Fruit fly (Drosophila melanogaster) whole organism, embryonic: ENCODE measurements around the gene CG3726.

Source experiments
- Ada2b ChIP-seq: fragments of 200-800 bp; sonication (Bioruptor generic); IDR thresholded peaks from 2 replicates; pipeline ENCODE4 v1.3.6; 2022; ENCODE audit warnings: missing biosample characterization, missing genetic modification characterization
- BEAF-32 ChIP-seq: fragments of 200-800 bp; sonication (Bioruptor generic); optimal IDR thresholded peaks from 3 replicates; lab custom pipeline; 2017; ENCODE audit warnings: missing biosample characterization, missing genetic modification characterization, mild to moderate bottlenecking, moderate library complexity, missing genetic modification reagents
- CG11247 ChIP-seq: fragments of 200-800 bp; sonication (Bioruptor generic); IDR thresholded peaks from 2 replicates; pipeline ENCODE4 v1.3.6; 2022; ENCODE audit warnings: missing biosample characterization, missing genetic modification characterization
- CG11723 ChIP-seq: fragments of 200-800 bp; sonication (Bioruptor generic); optimal IDR thresholded peaks from 2 replicates; lab custom pipeline; 2017; ENCODE audit warnings: missing biosample characterization, mild to moderate bottlenecking, missing genetic modification characterization
- CG12659 ChIP-seq: fragments of 200-800 bp; sonication (Bioruptor generic); optimal IDR thresholded peaks from 3 replicates; lab custom pipeline; 2017; ENCODE audit warnings: mild to moderate bottlenecking, missing biosample characterization, missing genetic modification reagents, missing genetic modification characterization
- CG12744 ChIP-seq: fragments of 200-800 bp; sonication (Bioruptor generic); optimal IDR thresholded peaks from 2 replicates; lab custom pipeline; 2016; ENCODE audit warnings: missing biosample characterization, missing genetic modification characterization
- CG12942 ChIP-seq: fragments of 200-800 bp; sonication (Bioruptor generic); optimal IDR thresholded peaks from 3 replicates; lab custom pipeline; 2016; ENCODE audit warnings: missing biosample characterization, missing genetic modification characterization
- CG13424 ChIP-seq: fragments of 200-800 bp; sonication (Bioruptor generic); optimal IDR thresholded peaks from 2 replicates; lab custom pipeline; 2019; ENCODE audit warnings: missing biosample characterization, mild to moderate bottlenecking, missing genetic modification characterization, moderate library complexity
- CG14860 ChIP-seq: fragments of 200-800 bp; sonication (Bioruptor generic); IDR thresholded peaks from 3 replicates; pipeline ENCODE4 v1.3.6; 2022; ENCODE audit warnings: missing biosample characterization, missing genetic modification characterization; ENCODE audit not compliant: partially characterized antibody
- CG15011 ChIP-seq: fragments of 200-800 bp; sonication (Bioruptor generic); optimal IDR thresholded peaks from 3 replicates; lab custom pipeline; 2018; ENCODE audit warnings: missing biosample characterization, mild to moderate bottlenecking, missing genetic modification characterization
- CG16779 ChIP-seq: fragments of 200-800 bp; sonication (Bioruptor generic); IDR thresholded peaks from 2 replicates; pipeline ENCODE4 v1.3.6; 2022; ENCODE audit warnings: missing biosample characterization, missing genetic modification characterization
- CG17359 ChIP-seq: fragments of 200-800 bp; sonication (Bioruptor generic); optimal IDR thresholded peaks from 3 replicates; lab custom pipeline; 2018; ENCODE audit warnings: missing biosample characterization, mild to moderate bottlenecking, missing genetic modification characterization, moderate library complexity
- CG18011 ChIP-seq: fragments of 200-800 bp; sonication (Bioruptor generic); optimal IDR thresholded peaks from 2 replicates; lab custom pipeline; 2017; ENCODE audit warnings: missing biosample characterization, missing genetic modification characterization, mild to moderate bottlenecking, moderate library complexity, missing genotype
- CG18262 ChIP-seq: fragments of 200-800 bp; optimal IDR thresholded peaks from 3 replicates; lab custom pipeline; 2019; ENCODE audit warnings: missing biosample characterization, mild to moderate bottlenecking, missing genetic modification characterization, moderate library complexity
- CG30020 ChIP-seq: fragments of 200-800 bp; optimal IDR thresholded peaks from 2 replicates; lab custom pipeline; 2019; ENCODE audit warnings: missing biosample characterization, mild to moderate bottlenecking, missing genetic modification characterization, moderate library complexity
- CG32767 ChIP-seq: fragments of 200-800 bp; sonication (Bioruptor generic); IDR thresholded peaks from 2 replicates; pipeline ENCODE4 v1.3.6; 2022; ENCODE audit warnings: missing biosample characterization, missing genetic modification characterization
- CG33213 ChIP-seq: fragments of 200-800 bp; sonication (Bioruptor generic); optimal IDR thresholded peaks from 3 replicates; lab custom pipeline; 2016; ENCODE audit warnings: missing biosample characterization, missing genetic modification characterization
- CG6654 ChIP-seq: fragments of 200-800 bp; sonication (Bioruptor generic); optimal IDR thresholded peaks from 2 replicates; lab custom pipeline; 2017; ENCODE audit warnings: missing biosample characterization, mild to moderate bottlenecking, missing genetic modification characterization
- CG6689 ChIP-seq: fragments of 200-800 bp; sonication (Bioruptor generic); IDR thresholded peaks from 2 replicates; pipeline ENCODE4 v1.3.6; 2022; ENCODE audit warnings: missing biosample characterization, missing genetic modification characterization
- CG7372 ChIP-seq: fragments of 200-800 bp; sonication (Bioruptor generic); IDR thresholded peaks from 2 replicates; pipeline ENCODE4 v1.3.6; 2022; ENCODE audit warnings: missing biosample characterization, missing genetic modification characterization
- CG8281 ChIP-seq: fragments of 200-800 bp; sonication (Bioruptor generic); optimal IDR thresholded peaks from 2 replicates; lab custom pipeline; 2018; ENCODE audit warnings: missing biosample characterization, mild to moderate bottlenecking, missing genetic modification characterization, moderate library complexity
- CG8924 ChIP-seq: fragments of 200-800 bp; optimal IDR thresholded peaks from 3 replicates; lab custom pipeline; 2019; ENCODE audit warnings: missing biosample characterization, mild to moderate bottlenecking, missing genetic modification characterization, moderate library complexity
- D19A ChIP-seq: fragments of 200-800 bp; optimal IDR thresholded peaks from 3 replicates; lab custom pipeline; 2019; ENCODE audit warnings: missing biosample characterization, mild to moderate bottlenecking, missing genetic modification characterization, moderate library complexity
- Dp ChIP-seq: fragments of 200-800 bp; sonication (Bioruptor generic); optimal IDR thresholded peaks from 2 replicates; lab custom pipeline; 2018; ENCODE audit warnings: missing biosample characterization, mild to moderate bottlenecking, missing genetic modification characterization, moderate library complexity
- Dref ChIP-seq: fragments of 200-800 bp; sonication (Bioruptor generic); IDR thresholded peaks from 2 replicates; pipeline ENCODE4 v1.3.6; 2022; ENCODE audit warnings: missing biosample characterization, missing genetic modification characterization
- E2f2 ChIP-seq: fragments of 200-800 bp; sonication (Bioruptor generic); IDR thresholded peaks from 2 replicates; pipeline ENCODE4 v1.3.6; 2022; ENCODE audit warnings: missing biosample characterization, missing genetic modification characterization
- Ets65A ChIP-seq: fragments of 200-800 bp; sonication (Bioruptor generic); peaks from one replicate; lab custom pipeline; 2016; ENCODE audit warnings: missing biosample characterization, missing genetic modification characterization
- Fer1 ChIP-seq: fragments of 200-800 bp; sonication (Bioruptor generic); optimal IDR thresholded peaks from 2 replicates; lab custom pipeline; 2017; ENCODE audit warnings: missing biosample characterization, mild to moderate bottlenecking, missing genetic modification characterization
- Gug ChIP-seq: fragments of 200-800 bp; sonication (Bioruptor generic); IDR thresholded peaks from 4 replicates; pipeline ENCODE4 v1.3.6; 2022; ENCODE audit warnings: missing biosample characterization, missing genetic modification characterization
- Hr39 ChIP-seq: fragments of >200 bp; optimal IDR thresholded peaks from 2 replicates; lab custom pipeline; 2017
- Lhr ChIP-seq: fragments of 200-800 bp; sonication (Bioruptor generic); optimal IDR thresholded peaks from 3 replicates; lab custom pipeline; 2017; ENCODE audit warnings: mild to moderate bottlenecking, missing biosample characterization, missing genetic modification reagents, missing genetic modification characterization
- Rfx ChIP-seq: fragments of 200-800 bp; sonication (Bioruptor generic); IDR thresholded peaks from 2 replicates; pipeline ENCODE4 v1.3.6; 2022; ENCODE audit warnings: missing biosample characterization, missing genetic modification characterization
- Side ChIP-seq: fragments of 200-800 bp; sonication (Bioruptor generic); optimal IDR thresholded peaks from 2 replicates; lab custom pipeline; 2016; ENCODE audit warnings: missing biosample characterization, missing genetic modification characterization
- Xrp1 ChIP-seq: fragments of 200-800 bp; sonication (Bioruptor generic); IDR thresholded peaks from 2 replicates; pipeline ENCODE4 v1.3.6; 2022; ENCODE audit warnings: missing biosample characterization, missing genetic modification characterization
- ab ChIP-seq: fragments of 200-800 bp; sonication (Bioruptor generic); optimal IDR thresholded peaks from 2 replicates; lab custom pipeline; 2016; ENCODE audit warnings: missing biosample characterization, missing genetic modification characterization
- aop ChIP-seq: fragments of 200-800 bp; sonication (Bioruptor generic); IDR thresholded peaks from 2 replicates; pipeline ENCODE4 v1.3.6; 2022; ENCODE audit warnings: missing biosample characterization, missing genetic modification characterization
- croc ChIP-seq: fragments of 200-800 bp; sonication (Bioruptor generic); conservative IDR thresholded peaks from 3 replicates; pipeline ENCODE4 v1.3.6; 2022; ENCODE audit warnings: missing biosample characterization, missing genetic modification characterization
- disco-r ChIP-seq: fragments of 200-800 bp; sonication (Bioruptor generic); optimal IDR thresholded peaks from 2 replicates; lab custom pipeline; 2016; ENCODE audit warnings: missing biosample characterization, missing genetic modification characterization
- dysf ChIP-seq: fragments of 200-800 bp; sonication (Bioruptor generic); IDR thresholded peaks from 3 replicates; pipeline ENCODE4 v1.3.6; 2022; ENCODE audit warnings: missing biosample characterization, missing genetic modification characterization
- grau ChIP-seq: fragments of 200-800 bp; optimal IDR thresholded peaks from 3 replicates; lab custom pipeline; 2019; ENCODE audit warnings: missing biosample characterization, mild to moderate bottlenecking, missing genetic modification characterization, moderate library complexity
- grn ChIP-seq: fragments of 200-800 bp; sonication (Bioruptor generic); optimal IDR thresholded peaks from 3 replicates; lab custom pipeline; 2017; ENCODE audit warnings: missing biosample characterization, missing genetic modification characterization
- hb ChIP-seq: fragments of 200-800 bp; sonication (Bioruptor generic); IDR thresholded peaks from 3 replicates; pipeline ENCODE4 v1.3.6; 2022; ENCODE audit warnings: missing biosample characterization, missing genetic modification characterization; ENCODE audit not compliant: partially characterized antibody
- hbn ChIP-seq: fragments of 200-800 bp; sonication (Bioruptor generic); IDR thresholded peaks from 2 replicates; pipeline ENCODE4 v1.3.6; 2022; ENCODE audit warnings: missing biosample characterization, missing genetic modification characterization; ENCODE audit not compliant: partially characterized antibody
- kay ChIP-seq: fragments of 200-800 bp; sonication (Bioruptor generic); optimal IDR thresholded peaks from 2 replicates; lab custom pipeline; 2016; ENCODE audit warnings: missing biosample characterization, missing genetic modification characterization
- otp ChIP-seq: fragments of 200-800 bp; sonication (Bioruptor generic); IDR thresholded peaks from 3 replicates; pipeline ENCODE4, ENCODE4 v1.3.6; 2022; ENCODE audit warnings: missing biosample characterization, missing genetic modification characterization
- ro ChIP-seq: fragments of 200-800 bp; sonication (Bioruptor generic); IDR thresholded peaks from 2 replicates; pipeline ENCODE4 v1.3.6; 2022; ENCODE audit warnings: missing biosample characterization, missing genetic modification characterization
- row ChIP-seq: fragments of 200-800 bp; sonication (Bioruptor generic); IDR thresholded peaks from 3 replicates; pipeline ENCODE4 v1.3.6; 2022; ENCODE audit warnings: missing biosample characterization, missing genetic modification characterization
- shn ChIP-seq: fragments of 200-800 bp; sonication (Bioruptor generic); optimal IDR thresholded peaks from 3 replicates; lab custom pipeline; 2016; ENCODE audit warnings: missing biosample characterization, missing genetic modification characterization
- sna ChIP-seq: fragments of 200-800 bp; sonication (Bioruptor generic); IDR thresholded peaks from 2 replicates; pipeline ENCODE4 v1.3.6; 2022; ENCODE audit warnings: missing biosample characterization, missing genetic modification characterization; ENCODE audit not compliant: partially characterized antibody
- tna ChIP-seq: fragments of 200-800 bp; sonication (Bioruptor generic); IDR thresholded peaks from 2 replicates; pipeline ENCODE4 v1.3.6; 2022; ENCODE audit warnings: missing biosample characterization, missing genetic modification characterization; ENCODE audit not compliant: partially characterized antibody
- vnd ChIP-seq: fragments of 200-800 bp; sonication (Bioruptor generic); IDR thresholded peaks from 3 replicates; pipeline ENCODE4 v1.3.6; 2022; ENCODE audit warnings: missing biosample characterization, missing genetic modification characterization; ENCODE audit not compliant: partially characterized antibody
- zen2 ChIP-seq: fragments of 200-800 bp; sonication (Bioruptor generic); IDR thresholded peaks from 3 replicates; pipeline ENCODE4 v1.3.6; 2022; ENCODE audit warnings: missing biosample characterization, missing genetic modification characterization; ENCODE audit not compliant: partially characterized antibody

Gene CG3726

dm6 chrX:5873164-5873563 is 43.7 kb upstream of the CG3726 start, which contains the start of gene GAA1 (continued):
- TF ChIP-seq Ada2b (GFP tag; lab: Robert Waterston, UW) (no peak), CG13424 (peak; percentile 12), Fer1 (GFP tag; lab: Kevin White, UChicago) (peak; percentile 10), CG30020 (tag; lab: Kevin White, UChicago) (peak; percentile 5), CG12942 (no peak), CG18262 (tag; lab: Kevin White, UChicago) (peak; percentile 23), tna (GFP tag; lab: Robert Waterston, UW) (peak; percentile 97), ro (GFP tag; lab: Robert Waterston, UW) (no peak), CG18011 (GFP tag; lab: Kevin White, UChicago) (no peak), Gug (GFP tag; lab: Robert Waterston, UW) (peak; percentile 20; the same call in 1 of the 4 replicates), vnd (peak; percentile 85), hbn (GFP tag; lab: Robert Waterston, UW) (peak; percentile 78), CG15011 (GFP tag; lab: Kevin White, UChicago) (no peak), Side (GFP tag; lab: Kevin White, UChicago) (no peak), Dp (GFP tag; lab: Kevin White, UChicago) (peak; percentile 63), zen2 (GFP tag; lab: Robert Waterston, UW) (peak; percentile 79), CG33213 (no peak), CG12744 (GFP tag; lab: Kevin White, UChicago) (no peak), Xrp1 (GFP tag; lab: Robert Waterston, UW) (peak; percentile 42; the same call in 1 of the 2 replicates), ab (GFP tag; lab: Kevin White, UChicago) (no peak), Dref (GFP tag; lab: Robert Waterston, UW) (peak; percentile 82), disco-r (GFP tag; lab: Kevin White, UChicago) (no peak), Rfx (GFP tag; lab: Robert Waterston, UW) (peak; percentile 49; the same call in 1 of the 2 replicates), CG8281 (tag; lab: Kevin White, UChicago) (no peak), CG17359 (tag; lab: Kevin White, UChicago) (no peak), dysf (GFP tag; lab: Robert Waterston, UW) (no peak), CG11723 (GFP tag; lab: Kevin White, UChicago) (no peak), CG6689 (GFP tag; lab: Robert Waterston, UW) (no peak), CG14860 (GFP tag; lab: Robert Waterston, UW) (peak; percentile 92), CG8924 (tag; lab: Kevin White, UChicago) (no peak), CG12659 (peak; percentile 11), hb (GFP tag; lab: Robert Waterston, UW) (peak; percentile 92), grau (tag; lab: Kevin White, UChicago) (peak; percentile 26), D19A (tag; lab: Kevin White, UChicago) (peak; percentile 56), Ets65A (GFP tag; lab: Kevin White, UChicago) (no peak), aop (GFP tag; lab: Robert Waterston, UW) (no peak), CG32767 (GFP tag; lab: Robert Waterston, UW) (no peak), CG16779 (GFP tag; lab: Robert Waterston, UW) (no peak), grn (GFP tag; lab: Kevin White, UChicago) (no peak), shn (GFP tag; lab: Kevin White, UChicago) (no peak), kay (GFP tag; lab: Kevin White, UChicago) (no peak), row (GFP tag; lab: Robert Waterston, UW) (peak; percentile 62), CG7372 (no peak), otp (GFP tag; lab: Robert Waterston, UW) (no peak), croc (GFP tag; lab: Robert Waterston, UW) (no peak), E2f2 (GFP tag; lab: Robert Waterston, UW) (peak; percentile 68), Hr39 (lab: Kevin White, UChicago) (no peak), Lhr (no peak), CG6654 (GFP tag; lab: Kevin White, UChicago) (no peak), sna (GFP tag; lab: Robert Waterston, UW) (peak; percentile 88), CG11247 (GFP tag; lab: Robert Waterston, UW) (no peak), BEAF-32 (peak; percentile 58)
